Worm (Caenorhabditis elegans) whole organism, young adult: ENCODE data around the gene atln-1.

ENCODE experiments used
- snpc-1.3 ChIP-seq: sonication (generic microtip); optimal IDR thresholded peaks from 2 replicates; lab custom pipeline; 2017; ENCODE audit warnings: missing genetic modification characterization, mild to moderate bottlenecking, missing compliant biosample characterization, antibody characterized with exemption, moderate library complexity, missing genotype, missing genetic modification reagents; ENCODE audit not compliant: insufficient read depth

atln-1 gene

ce11 chrIV:2846264-2846663 is 57.8 kb downstream of the atln-1 start, which contains the start of gene Y54G2A.40 (continued):
- TF ChIP-seq snpc-1.3: no peak
- TF ChIP-seq, all 124 proteins: peak for 3
